Fruit fly (Drosophila melanogaster): ENCODE measurements around the gene Arp3.

The Arp3 gene

dm6 chr3L:8127712-8128210, 12.1 kb upstream of the Arp3 start, which contains the start of the genes Cds and Uba2:
Gene Cds, plus strand, starts transcription at chr3L:8127762.
Gene Uba2, minus strand, starts transcription at chr3L:8127818.
- TF ChIP-seq noc (tag; optimal IDR thresholded peaks at IDR 0.05), result peak; percentile 93

- TF ChIP-seq noc (tag; optimal IDR thresholded peaks at IDR 0.05), result no peak
Measured at dm6 chr3L:8124481-8125359, 9.0 kb upstream of the Arp3 start, which contains the start of the genes CG7550 and mRpL36. Gene CG7550, minus strand, starts transcription at chr3L:8124531. Gene mRpL36, minus strand, starts transcription at chr3L:8125132.

- TF ChIP-seq noc (tag; optimal IDR thresholded peaks at IDR 0.05), result no peak
Measured at dm6 chr3L:8121590-8121989, 5.9 kb upstream of the Arp3 start, which contains the start of gene ldbr. Gene ldbr, plus strand, starts transcription at chr3L:8121827.

- TF ChIP-seq noc (tag; optimal IDR thresholded peaks at IDR 0.05), result no peak
Measured at dm6 chr3L:8116809-8117208, 1.1 kb upstream of the Arp3 start.

dm6 chr3L:8110171-8110570, 5.5 kb downstream of the Arp3 start, which contains the start of gene Nulp1:
Gene Nulp1, plus strand, starts transcription at chr3L:8110368.
- no peak for TF ChIP-seq noc (tag; optimal IDR thresholded peaks at IDR 0.05)

- TF ChIP-seq noc (tag; optimal IDR thresholded peaks at IDR 0.05), result no peak
Measured at dm6 chr3L:8108886-8109285, 6.8 kb downstream of the Arp3 start, which contains the start of gene fan. Gene fan, plus strand, starts transcription at chr3L:8109132.

- TF ChIP-seq noc (tag; optimal IDR thresholded peaks at IDR 0.05), result no peak
Measured at dm6 chr3L:8108201-8108600, 7.5 kb downstream of the Arp3 start.

- no peak for TF ChIP-seq noc (tag; optimal IDR thresholded peaks at IDR 0.05)
Measured at dm6 chr3L:8097101-8097500, 18.6 kb downstream of the Arp3 start.

dm6 chr3L:8096106-8096558, 19.6 kb downstream of the Arp3 start:
- peak; percentile 99 for TF ChIP-seq noc (tag; optimal IDR thresholded peaks at IDR 0.05)

- TF ChIP-seq noc (tag; optimal IDR thresholded peaks at IDR 0.05), result peak; percentile 73
Measured at dm6 chr3L:8094652-8095129, 21.0 kb downstream of the Arp3 start.

dm6 chr3L:8093553-8093952, 22.1 kb downstream of the Arp3 start:
- TF ChIP-seq noc (tag; optimal IDR thresholded peaks at IDR 0.05), result peak; percentile 62

- peak; percentile 71 for TF ChIP-seq noc (tag; optimal IDR thresholded peaks at IDR 0.05)
Measured at dm6 chr3L:8091650-8092068, 24.0 kb downstream of the Arp3 start, which contains the start of gene CG7565. Gene CG7565, minus strand, starts transcription at chr3L:8091786.

- TF ChIP-seq noc (tag; optimal IDR thresholded peaks at IDR 0.05), result no peak
Measured at dm6 chr3L:8086218-8086617, 29.5 kb downstream of the Arp3 start.

dm6 chr3L:8081822-8082221, 33.9 kb downstream of the Arp3 start:
- TF ChIP-seq noc (tag; optimal IDR thresholded peaks at IDR 0.05), result peak; percentile 28

dm6 chr3L:8080790-8081189, 34.9 kb downstream of the Arp3 start:
- TF ChIP-seq noc (tag; optimal IDR thresholded peaks at IDR 0.05), result no peak

dm6 chr3L:8079598-8079997, 36.1 kb downstream of the Arp3 start:
- no peak for TF ChIP-seq noc (tag; optimal IDR thresholded peaks at IDR 0.05)

- TF ChIP-seq noc (tag; optimal IDR thresholded peaks at IDR 0.05), result no peak
Measured at dm6 chr3L:8077953-8078352, 37.7 kb downstream of the Arp3 start.
